Worm (Caenorhabditis elegans): ENCODE data around the gene C09G9.5.

DNA sequence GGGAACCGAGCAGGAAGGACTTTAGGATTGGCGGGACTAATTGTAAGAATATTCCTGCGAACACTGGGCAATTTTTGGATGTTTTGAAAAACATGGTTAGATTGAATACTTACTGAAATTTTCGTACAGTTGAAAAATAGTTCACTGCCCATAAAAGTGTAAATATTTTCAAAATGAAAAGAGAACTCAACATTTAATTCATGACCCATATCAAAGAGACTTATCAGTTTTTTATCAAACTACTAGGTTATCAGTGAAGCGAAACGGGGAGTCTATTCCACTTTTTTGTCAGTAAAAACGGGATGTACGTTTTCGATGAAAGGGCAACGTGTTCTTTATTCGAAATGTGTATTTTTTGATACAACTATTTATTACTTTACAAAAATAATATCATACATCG is 40.4 kb upstream of the C09G9.5 start:
- TF ChIP-seq unc-39 (tag; optimal IDR thresholded peaks at IDR 0.05) (no peak), flh-1 (GFP tag; optimal IDR thresholded peaks at IDR 0.05) (no peak), pha-4 (tag; optimal IDR thresholded peaks at IDR 0.05) (no peak), nhr-237 (tag; optimal IDR thresholded peaks at IDR 0.05) (no peak), cnd-1 (tag; optimal IDR thresholded peaks at IDR 0.05) (no peak), mep-1 (tag; optimal IDR thresholded peaks at IDR 0.05) (no peak)
